Fruit fly (Drosophila melanogaster) whole organism: Measurements from ENCODE around the gene Marcal1.
A peak's percentile ranks its signal among the peaks of the same experiment; 100 is the strongest.

ENCODE experiments used
- EcR ChIP-seq, 2 experiments: fragments of >200 bp; optimal IDR thresholded peaks; 2 replicates each; lab custom pipeline; 2017; ENCODE audit warnings: missing biosample characterization in 2 of 2, missing genetic modification characterization in 2 of 2, missing genetic modification reagents in 2 of 2
- psq ChIP-seq: fragments of >200 bp; optimal IDR thresholded peaks from 2 replicates; lab custom pipeline; 2017
- usp ChIP-seq: fragments of >200 bp; optimal IDR thresholded peaks from 2 replicates; lab custom pipeline; 2017; ENCODE audit warnings: missing biosample characterization, missing genetic modification characterization, mixed read lengths

DNA sequence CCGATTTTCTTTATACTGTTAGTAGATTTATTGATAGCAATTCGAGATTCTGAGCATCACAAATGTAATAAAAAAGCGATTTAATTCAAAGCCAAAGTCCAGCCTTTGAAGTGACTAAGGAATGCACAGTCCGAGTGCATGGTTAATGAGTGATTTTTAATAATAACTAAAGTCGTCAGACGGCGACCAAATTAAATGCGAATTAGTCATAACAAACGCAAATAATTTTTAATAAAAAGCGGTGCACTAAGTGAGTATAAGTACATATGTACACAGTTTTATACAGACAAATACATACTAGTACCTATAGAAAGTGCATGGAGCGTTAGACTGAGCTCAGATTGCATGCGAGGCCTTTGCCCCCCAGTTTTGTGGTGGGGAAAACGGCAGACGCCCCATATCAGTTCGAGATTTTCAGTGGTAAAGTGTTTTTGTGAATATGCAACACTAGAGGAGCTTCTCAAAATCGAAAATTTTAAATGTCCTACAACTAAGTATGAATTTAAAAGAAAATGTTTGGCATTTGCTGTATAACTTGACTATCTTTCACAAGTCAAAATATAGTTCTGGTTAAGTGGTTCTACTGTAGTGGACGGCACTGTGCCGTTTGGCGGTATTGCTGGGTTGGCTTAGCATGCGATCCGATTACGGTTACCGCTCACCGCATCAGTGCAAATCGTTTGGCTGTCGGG, 47.5 kb downstream of the Marcal1 start:
- TF ChIP-seq psq (lab: Kevin White, UChicago) (no peak), EcR (GFP tag; optimal IDR thresholded peaks at IDR 0.05; lab: Kevin White, UChicago) (peak in 1 of 2 experiments; percentile 32), usp (GFP tag; lab: Kevin White, UChicago) (no peak)
